Fruit fly (Drosophila melanogaster) whole organism, embryonic: ENCODE data around the gene CG10283.

Experiments used
- Atf3 ChIP-seq: fragments of 200-800 bp; sonication (Bioruptor generic); optimal IDR thresholded peaks from 3 replicates; lab custom pipeline; 2016; ENCODE audit warnings: missing biosample characterization, missing genetic modification characterization
- Bgb ChIP-seq: fragments of 200-800 bp; sonication (Bioruptor generic); IDR thresholded peaks from 2 replicates; pipeline ENCODE4 v1.3.6; 2022; ENCODE audit warnings: missing biosample characterization, missing genetic modification characterization; ENCODE audit not compliant: partially characterized antibody
- Blimp-1 ChIP-seq: fragments of 200-800 bp; sonication (Bioruptor generic); optimal IDR thresholded peaks from 3 replicates; lab custom pipeline; 2018; ENCODE audit warnings: missing biosample characterization, missing genetic modification characterization, mild to moderate bottlenecking, moderate library complexity, missing genetic modification reagents
- C15 ChIP-seq: fragments of 200-800 bp; sonication (Bioruptor generic); IDR thresholded peaks from 3 replicates; pipeline ENCODE4 v1.3.6; 2022; ENCODE audit warnings: missing biosample characterization, missing genetic modification characterization
- CG10274 ChIP-seq: fragments of 200-800 bp; sonication (Bioruptor generic); optimal IDR thresholded peaks from 3 replicates; lab custom pipeline; 2017; ENCODE audit warnings: missing biosample characterization, mild to moderate bottlenecking, missing genetic modification characterization
- CG10366 ChIP-seq: fragments of 200-800 bp; sonication (Bioruptor generic); IDR thresholded peaks from 2 replicates; pipeline ENCODE4 v1.3.6; 2022; ENCODE audit warnings: missing biosample characterization, missing genetic modification characterization
- CG11085 ChIP-seq: fragments of 200-800 bp; sonication (Bioruptor generic); IDR thresholded peaks from 2 replicates; pipeline ENCODE4 v1.3.6; 2022; ENCODE audit warnings: missing biosample characterization, missing genetic modification characterization
- CG12391 ChIP-seq: fragments of 200-800 bp; sonication (Bioruptor generic); optimal IDR thresholded peaks from 3 replicates; lab custom pipeline; 2018; ENCODE audit warnings: missing biosample characterization, mild to moderate bottlenecking, missing genetic modification characterization, moderate library complexity
- CG13424 ChIP-seq: fragments of 200-800 bp; sonication (Bioruptor generic); optimal IDR thresholded peaks from 2 replicates; lab custom pipeline; 2019; ENCODE audit warnings: missing biosample characterization, mild to moderate bottlenecking, missing genetic modification characterization, moderate library complexity
- CG1603 ChIP-seq: fragments of 200-800 bp; sonication (Bioruptor generic); optimal IDR thresholded peaks from 2 replicates; lab custom pipeline; 2019; ENCODE audit warnings: missing biosample characterization, mild to moderate bottlenecking, missing genetic modification characterization, moderate library complexity
- CG17361 ChIP-seq: fragments of 200-800 bp; sonication (Bioruptor generic); IDR thresholded peaks from 3 replicates; pipeline ENCODE4 v1.3.6; 2022; ENCODE audit warnings: missing biosample characterization, missing genetic modification characterization
- CG17385 ChIP-seq: fragments of 200-800 bp; sonication (Bioruptor generic); optimal IDR thresholded peaks from 3 replicates; lab custom pipeline; 2018; ENCODE audit warnings: missing biosample characterization, mild to moderate bottlenecking, missing genetic modification characterization
- CG1792 ChIP-seq: fragments of 200-800 bp; sonication (Bioruptor generic); optimal IDR thresholded peaks from 2 replicates; lab custom pipeline; 2016; ENCODE audit warnings: missing biosample characterization, missing genetic modification characterization
- CG2712 ChIP-seq: fragments of 200-800 bp; optimal IDR thresholded peaks from 3 replicates; lab custom pipeline; 2019; ENCODE audit warnings: missing biosample characterization, mild to moderate bottlenecking, missing genetic modification characterization, moderate library complexity
- CG31224 ChIP-seq: fragments of 200-800 bp; sonication (Bioruptor generic); IDR thresholded peaks from 2 replicates; pipeline ENCODE4 v1.3.6; 2022; ENCODE audit warnings: missing biosample characterization, missing genetic modification characterization
- CG31365 ChIP-seq: fragments of 200-800 bp; sonication (Bioruptor generic); optimal IDR thresholded peaks from 2 replicates; lab custom pipeline; 2018; ENCODE audit warnings: missing biosample characterization, mild to moderate bottlenecking, missing genetic modification characterization
- CG32767 ChIP-seq: fragments of 200-800 bp; sonication (Bioruptor generic); IDR thresholded peaks from 2 replicates; pipeline ENCODE4 v1.3.6; 2022; ENCODE audit warnings: missing biosample characterization, missing genetic modification characterization
- CG33213 ChIP-seq: fragments of 200-800 bp; sonication (Bioruptor generic); optimal IDR thresholded peaks from 3 replicates; lab custom pipeline; 2016; ENCODE audit warnings: missing biosample characterization, missing genetic modification characterization
- CG42726 ChIP-seq: fragments of 200-800 bp; sonication (Bioruptor generic); IDR thresholded peaks from 2 replicates; pipeline ENCODE4 v1.3.6; 2022; ENCODE audit warnings: missing biosample characterization, missing genetic modification characterization; ENCODE audit not compliant: partially characterized antibody
- CG6813 ChIP-seq: fragments of 200-800 bp; sonication (Bioruptor generic); optimal IDR thresholded peaks from 2 replicates; lab custom pipeline; 2017; ENCODE audit warnings: missing biosample characterization, missing genetic modification characterization, mild to moderate bottlenecking, moderate library complexity, missing genetic modification reagents
- CTCF ChIP-seq: fragments of 200-800 bp; sonication (Bioruptor generic); optimal IDR thresholded peaks from 2 replicates; lab custom pipeline; 2017; ENCODE audit warnings: missing biosample characterization, mild to moderate bottlenecking, missing genetic modification characterization, moderate library complexity
- CkIIα-i1 ChIP-seq: fragments of 200-800 bp; sonication (Bioruptor generic); IDR thresholded peaks from 2 replicates; pipeline ENCODE4 v1.3.6; 2022; ENCODE audit warnings: missing biosample characterization, missing genetic modification characterization
- Gsc ChIP-seq: fragments of 200-800 bp; sonication (Bioruptor generic); IDR thresholded peaks from 2 replicates; pipeline ENCODE4 v1.3.6; 2022; ENCODE audit warnings: missing biosample characterization, missing genetic modification characterization
- HLHmδ ChIP-seq: fragments of 200-800 bp; sonication (Bioruptor generic); optimal IDR thresholded peaks from 2 replicates; lab custom pipeline; 2018; ENCODE audit warnings: missing biosample characterization, mild to moderate bottlenecking, missing genetic modification characterization, moderate library complexity
- Hmr ChIP-seq: fragments of 200-800 bp; sonication (Bioruptor generic); optimal IDR thresholded peaks from 3 replicates; lab custom pipeline; 2017; ENCODE audit warnings: mild to moderate bottlenecking, missing biosample characterization, missing genetic modification reagents, missing genetic modification characterization
- Hr39 ChIP-seq: fragments of >200 bp; optimal IDR thresholded peaks from 2 replicates; lab custom pipeline; 2017
- MTF-1 ChIP-seq: fragments of 200-800 bp; sonication (Bioruptor generic); optimal IDR thresholded peaks from 2 replicates; lab custom pipeline; 2018; ENCODE audit warnings: missing biosample characterization, mild to moderate bottlenecking, missing genetic modification characterization, borderline replicate concordance
- Nf-YB ChIP-seq: fragments of 200-800 bp; sonication (Bioruptor generic); optimal IDR thresholded peaks from 3 replicates; lab custom pipeline; 2019; ENCODE audit warnings: missing biosample characterization, mild to moderate bottlenecking, missing genetic modification characterization, moderate library complexity
- Oli ChIP-seq: fragments of 200-800 bp; sonication (Bioruptor generic); optimal IDR thresholded peaks from 2 replicates; lab custom pipeline; 2018; ENCODE audit warnings: missing biosample characterization, mild to moderate bottlenecking, missing genetic modification characterization, moderate library complexity
- Sin3A ChIP-seq: fragments of >200 bp; optimal IDR thresholded peaks from 2 replicates; lab custom pipeline; 2018
- Sox100B ChIP-seq: fragments of 200-800 bp; sonication (Bioruptor generic); optimal IDR thresholded peaks from 3 replicates; lab custom pipeline; 2018; ENCODE audit warnings: missing biosample characterization, mild to moderate bottlenecking, missing genetic modification characterization
- Trl ChIP-seq, 3 experiments: fragments of >200 bp in 2 of 3; fragments of 200-800 bp in 1 of 3; sonication (Bioruptor generic) in 1 of 3; optimal IDR thresholded peaks; 2 replicates in 1 of 3; 3 replicates in 2 of 3; lab custom pipeline; 2016 to 2017; ENCODE audit warnings: missing biosample characterization in 1 of 3, missing genetic modification characterization in 1 of 3
- Xrp1 ChIP-seq: fragments of 200-800 bp; sonication (Bioruptor generic); IDR thresholded peaks from 2 replicates; pipeline ENCODE4 v1.3.6; 2022; ENCODE audit warnings: missing biosample characterization, missing genetic modification characterization
- ac ChIP-seq: fragments of 200-800 bp; sonication (Bioruptor generic); optimal IDR thresholded peaks from 3 replicates; lab custom pipeline; 2017; ENCODE audit warnings: missing biosample characterization, mild to moderate bottlenecking, missing genetic modification characterization
- bigmax ChIP-seq: fragments of 200-800 bp; sonication (Bioruptor generic); optimal IDR thresholded peaks from 2 replicates; lab custom pipeline; 2018; ENCODE audit warnings: missing biosample characterization, mild to moderate bottlenecking, missing genetic modification characterization
- croc ChIP-seq: fragments of 200-800 bp; sonication (Bioruptor generic); conservative IDR thresholded peaks from 3 replicates; pipeline ENCODE4 v1.3.6; 2022; ENCODE audit warnings: missing biosample characterization, missing genetic modification characterization
- fd64A ChIP-seq: fragments of 200-800 bp; sonication (Bioruptor generic); optimal IDR thresholded peaks from 3 replicates; lab custom pipeline; 2018; ENCODE audit warnings: missing biosample characterization, mild to moderate bottlenecking, missing genetic modification characterization
- hkb ChIP-seq, 2 experiments: fragments of 200-800 bp in 1 of 2; fragments of >200 bp in 1 of 2; sonication (Bioruptor generic) in 1 of 2; IDR thresholded peaks in 1 of 2; optimal IDR thresholded peaks in 1 of 2; 2 replicates each; pipeline versions ENCODE4 v1.3.6 to Lab custom; 2017 to 2022; ENCODE audit warnings: missing biosample characterization in 1 of 2, missing genetic modification characterization in 1 of 2
- otp ChIP-seq: fragments of 200-800 bp; sonication (Bioruptor generic); IDR thresholded peaks from 3 replicates; pipeline ENCODE4, ENCODE4 v1.3.6; 2022; ENCODE audit warnings: missing biosample characterization, missing genetic modification characterization
- pho ChIP-seq: fragments of 200-800 bp; sonication (Bioruptor generic); optimal IDR thresholded peaks from 2 replicates; lab custom pipeline; 2016; ENCODE audit warnings: missing biosample characterization, missing genetic modification characterization
- sens-2 ChIP-seq: fragments of 200-800 bp; sonication (Bioruptor generic); IDR thresholded peaks from 2 replicates; pipeline ENCODE4 v1.3.6; 2022; ENCODE audit warnings: missing biosample characterization, missing genetic modification characterization
- tap ChIP-seq: fragments of 200-800 bp; optimal IDR thresholded peaks from 3 replicates; lab custom pipeline; 2019; ENCODE audit warnings: missing biosample characterization, mild to moderate bottlenecking, missing genetic modification characterization, moderate library complexity
- trem ChIP-seq: fragments of 200-800 bp; optimal IDR thresholded peaks from 3 replicates; lab custom pipeline; 2019; ENCODE audit warnings: missing biosample characterization, mild to moderate bottlenecking, missing genetic modification characterization, moderate library complexity
- tup ChIP-seq: fragments of 200-800 bp; sonication (Bioruptor generic); optimal IDR thresholded peaks from 2 replicates; lab custom pipeline; 2016; ENCODE audit warnings: missing biosample characterization, mild to moderate bottlenecking, missing genetic modification characterization, moderate library complexity
- wek ChIP-seq: fragments of 200-800 bp; sonication (Bioruptor generic); optimal IDR thresholded peaks from 3 replicates; lab custom pipeline; 2018; ENCODE audit warnings: missing biosample characterization, mild to moderate bottlenecking, missing genetic modification characterization, moderate library complexity
- yki ChIP-seq: fragments of >200 bp; optimal IDR thresholded peaks from 3 replicates; lab custom pipeline; 2018

CG10283 gene

dm6 chr2L:18477455-18477854 lies 6.9 kb downstream of the CG10283 start (continued):
- peak; percentile 96 for TF ChIP-seq Blimp-1 (GFP tag; lab: Kevin White, UChicago)
- peak; percentile 84 for TF ChIP-seq CG32767 (GFP tag; lab: Robert Waterston, UW)
- TF ChIP-seq CTCF, result peak; percentile 43
- TF ChIP-seq sens-2, result peak; percentile 91
- TF ChIP-seq tap (tag; lab: Kevin White, UChicago), result peak; percentile 91
- peak; percentile 84 for TF ChIP-seq CG10366 (GFP tag; lab: Robert Waterston, UW)
- TF ChIP-seq Sox100B (GFP tag; lab: Kevin White, UChicago), result peak; percentile 91
- peak; percentile 26 for TF ChIP-seq CG1792 (GFP tag; lab: Kevin White, UChicago)
- peak; percentile 90 for TF ChIP-seq croc
- no peak for TF ChIP-seq CG33213 (GFP tag; lab: Kevin White, UChicago)
- peak; percentile 41 for TF ChIP-seq CG31365 (tag; lab: Kevin White, UChicago)
- peak; percentile 41 for TF ChIP-seq Atf3
- peak; percentile 98 for TF ChIP-seq Xrp1
- peak; percentile 36 for TF ChIP-seq CG10274 (GFP tag; lab: Kevin White, UChicago)
- peak; percentile 94 for TF ChIP-seq CG17361
- TF ChIP-seq ac (GFP tag; lab: Kevin White, UChicago), result peak; percentile 60
- no peak for TF ChIP-seq CG42726 (GFP tag; lab: Robert Waterston, UW)
- TF ChIP-seq MTF-1 (GFP tag; lab: Kevin White, UChicago), result peak; percentile 71
- peak; percentile 88 for TF ChIP-seq C15
- TF ChIP-seq CG1603 (tag; lab: Kevin White, UChicago), result peak; percentile 65
- TF ChIP-seq hkb (optimal IDR thresholded peaks at IDR 0.05; lab: Kevin White, UChicago), result no peak
- TF ChIP-seq hkb (GFP tag; IDR thresholded peaks at IDR 0.05; lab: Robert Waterston, UW), result peak; percentile 93
- TF ChIP-seq tup (GFP tag; lab: Kevin White, UChicago), result peak; percentile 55
- TF ChIP-seq fd64A (GFP tag; lab: Kevin White, UChicago), result peak; percentile 83
- TF ChIP-seq HLHmδ, result no peak
- peak; percentile 53 for TF ChIP-seq wek (GFP tag; lab: Kevin White, UChicago)
- peak; percentile 82 for TF ChIP-seq CG31224 (GFP tag; lab: Robert Waterston, UW)
- peak; percentile 92 for TF ChIP-seq trem (tag; lab: Kevin White, UChicago)
- TF ChIP-seq pho (GFP tag; lab: Kevin White, UChicago), result peak; percentile 21
- peak; percentile 76 for TF ChIP-seq Hmr (GFP tag; lab: Kevin White, UChicago)
- TF ChIP-seq CG17385 (GFP tag; lab: Kevin White, UChicago), result peak; percentile 85
- no peak for TF ChIP-seq yki (lab: Kevin White, UChicago)
- no peak for TF ChIP-seq bigmax (GFP tag; lab: Kevin White, UChicago)
- 0 out of 2 replicates have a peak, but pooled peaks have one; percentile 7 for TF ChIP-seq CkIIα-i1
- TF ChIP-seq Hr39 (lab: Kevin White, UChicago), result no peak
- TF ChIP-seq Gsc (GFP tag; lab: Robert Waterston, UW), result no peak
- no peak for TF ChIP-seq Trl (optimal IDR thresholded peaks at IDR 0.05; lab: Kevin White, UChicago)
- peak; percentile 37 for TF ChIP-seq Trl (GFP tag; optimal IDR thresholded peaks at IDR 0.05; lab: Kevin White, UChicago)
- TF ChIP-seq Bgb (GFP tag; lab: Robert Waterston, UW), result no peak
- TF ChIP-seq Sin3A (lab: Kevin White, UChicago), result no peak
- peak; percentile 90 for TF ChIP-seq Oli
- TF ChIP-seq CG12391 (tag; lab: Kevin White, UChicago), result peak; percentile 95
- TF ChIP-seq CG11085 (GFP tag; lab: Robert Waterston, UW), result peak; percentile 82
- TF ChIP-seq CG2712 (tag; lab: Kevin White, UChicago), result peak; percentile 97
- peak; percentile 92; the same call in 2 of the 3 replicates for TF ChIP-seq otp
- TF ChIP-seq Nf-YB (GFP tag; lab: Kevin White, UChicago), result peak; percentile 78
- TF ChIP-seq CG6813 (GFP tag; lab: Kevin White, UChicago), result peak; percentile 81
- peak; percentile 90 for TF ChIP-seq CG13424 (tag; lab: Kevin White, UChicago)
